Fruit fly (Drosophila melanogaster): ENCODE measurements around the gene Ubc6.
A peak's percentile ranks its signal among the peaks of the same experiment; 100 is the strongest.

- TF ChIP-seq CG7101 (tag; optimal IDR thresholded peaks at IDR 0.05): peak; percentile 56
- TF ChIP-seq pad (GFP tag; optimal IDR thresholded peaks at IDR 0.05): no peak
- peak; percentile 66 for TF ChIP-seq Crg-1 (GFP tag; optimal IDR thresholded peaks at IDR 0.05)
- TF ChIP-seq Hr96 (GFP tag; optimal IDR thresholded peaks at IDR 0.05): peak; percentile 59
- TF ChIP-seq kay (GFP tag; ENCODE audit: borderline replicate concordance): peak; percentile 0
- TF ChIP-seq CG33017 (tag; optimal IDR thresholded peaks at IDR 0.05): no peak
Observed at dm6 chr3R:4952571-4952929, at the start of gene Ubc6.
